Fruit fly (Drosophila melanogaster) whole organism, wandering third instar larva: ENCODE data around the gene Chsy.

Experiments used
- CG32264 ChIP-seq: fragments of 200-800 bp; sonication (Bioruptor generic); optimal IDR thresholded peaks from 2 replicates; lab custom pipeline; 2016; ENCODE audit warnings: missing biosample characterization, missing genetic modification characterization
- GATAd ChIP-seq: sonication (Bioruptor generic); optimal IDR thresholded peaks from 2 replicates; lab custom pipeline; 2016; ENCODE audit warnings: missing biosample characterization, missing genetic modification characterization
- Hr83 ChIP-seq: fragments of 200-300 bp; sonication (Bioruptor generic); optimal IDR thresholded peaks from 2 replicates; lab custom pipeline; 2016; ENCODE audit warnings: missing biosample characterization, mild to moderate bottlenecking, missing genetic modification characterization, moderate library complexity; ENCODE audit not compliant: poor library complexity, severe bottlenecking
- Mio ChIP-seq: sonication (Bioruptor generic); optimal IDR thresholded peaks from 2 replicates; lab custom pipeline; 2016; ENCODE audit warnings: missing biosample characterization, missing genetic modification characterization
- Sp1 ChIP-seq: fragments of 200-800 bp; sonication (Bioruptor generic); optimal IDR thresholded peaks from 3 replicates; lab custom pipeline; 2019; ENCODE audit warnings: missing biosample characterization, mild to moderate bottlenecking, missing genetic modification characterization, moderate library complexity
- dsf ChIP-seq: sonication (Bioruptor generic); optimal IDR thresholded peaks from 2 replicates; lab custom pipeline; 2016; ENCODE audit warnings: missing biosample characterization, missing genetic modification characterization, borderline replicate concordance
- ey ChIP-seq: fragments of 200-800 bp; sonication (Bioruptor generic); optimal IDR thresholded peaks from 2 replicates; lab custom pipeline; 2016; ENCODE audit warnings: missing biosample characterization, missing genetic modification characterization

DNA sequence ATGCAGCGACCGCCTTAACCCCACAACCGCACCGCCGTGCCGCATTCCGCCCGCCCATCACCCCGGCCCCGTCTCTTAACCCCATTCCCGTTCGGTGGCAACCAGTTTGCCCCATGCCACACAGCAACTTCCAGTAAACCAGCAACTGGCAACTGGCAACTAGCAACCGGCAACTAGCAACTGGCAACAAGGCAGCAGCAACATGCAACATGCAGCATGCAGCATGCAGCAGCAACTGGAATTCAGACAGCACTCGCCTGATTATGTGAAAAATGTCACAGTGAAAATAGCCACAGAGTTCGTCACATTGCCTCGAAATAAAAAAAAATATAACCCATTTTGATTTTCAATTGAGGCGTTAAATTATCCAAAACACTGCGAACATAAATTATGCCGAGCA lies 18.5 kb upstream of the Chsy start:
- TF ChIP-seq Hr83 (GFP tag; lab: Kevin White, UChicago) (no peak), ey (no peak), dsf (GFP tag; lab: Kevin White, UChicago) (no peak), GATAd (GFP tag; lab: Kevin White, UChicago) (no peak), CG32264 (GFP tag; lab: Kevin White, UChicago) (no peak), Sp1 (no peak), Mio (no peak)
